Worm (Caenorhabditis elegans) whole organism, mixed stage, embryonic: Measurements from ENCODE around the gene srt-28.

Experiments
- M03D4.4 ChIP-seq: sonication (generic microtip); optimal IDR thresholded peaks from 2 replicates; lab custom pipeline; 2017; ENCODE audit warnings: mild to moderate bottlenecking, missing genetic modification characterization, missing compliant biosample characterization
- blmp-1 ChIP-seq: fragments of 150-350 bp; optimal IDR thresholded peaks from 2 replicates; lab custom pipeline; 2014; ENCODE audit warnings: missing biosample characterization, missing genetic modification characterization
- ceh-39 ChIP-seq: fragments of 150-350 bp; optimal IDR thresholded peaks from 2 replicates; lab custom pipeline; 2014; ENCODE audit warnings: missing biosample characterization, missing genetic modification characterization
- ceh-43 ChIP-seq: fragments of 200-800 bp; sonication (Bioruptor generic); optimal IDR thresholded peaks from 2 replicates; lab custom pipeline; 2018; ENCODE audit warnings: mild to moderate bottlenecking, missing genetic modification characterization, moderate library complexity, missing compliant biosample characterization
- ceh-83 ChIP-seq: fragments of 200-800 bp; sonication (Bioruptor generic); optimal IDR thresholded peaks from 2 replicates; lab custom pipeline; 2018; ENCODE audit warnings: mild to moderate bottlenecking, missing genetic modification characterization, missing compliant biosample characterization
- ces-1 ChIP-seq: fragments of 150-350 bp; optimal IDR thresholded peaks from 2 replicates; lab custom pipeline; 2014; ENCODE audit warnings: missing biosample characterization, missing genetic modification reagents, missing genetic modification characterization
- cnd-1 ChIP-seq: fragments of 200-800 bp; sonication (Bioruptor generic); optimal IDR thresholded peaks from 2 replicates; lab custom pipeline; 2018; ENCODE audit warnings: mild to moderate bottlenecking, missing genetic modification characterization, missing compliant biosample characterization
- drap-1 ChIP-seq: fragments of 200-800 bp; sonication (Bioruptor generic); optimal IDR thresholded peaks from 3 replicates; lab custom pipeline; 2018; ENCODE audit warnings: mild to moderate bottlenecking, missing genetic modification characterization, missing compliant biosample characterization
- elt-1 ChIP-seq: sonication (generic microtip); optimal IDR thresholded peaks from 2 replicates; lab custom pipeline; 2017; ENCODE audit warnings: missing genetic modification characterization, mild to moderate bottlenecking, missing compliant biosample characterization, antibody characterized with exemption, moderate library complexity, borderline replicate concordance; ENCODE audit not compliant: insufficient read depth
- elt-3 ChIP-seq: fragments of 150-350 bp; optimal IDR thresholded peaks from 2 replicates; lab custom pipeline; 2014; ENCODE audit warnings: missing biosample characterization, missing genetic modification characterization
- flh-1 ChIP-seq: fragments of 200-800 bp; sonication (Bioruptor generic); optimal IDR thresholded peaks from 2 replicates; lab custom pipeline; 2018; ENCODE audit warnings: mild to moderate bottlenecking, missing genetic modification characterization, moderate library complexity, missing compliant biosample characterization
- hlh-1 ChIP-seq: fragments of 150-350 bp; optimal IDR thresholded peaks from 2 replicates; lab custom pipeline; 2014; ENCODE audit warnings: missing biosample characterization, missing genetic modification reagents, missing genetic modification characterization
- lin-13 ChIP-seq: fragments of 150-350 bp; optimal IDR thresholded peaks from 2 replicates; lab custom pipeline; 2014; ENCODE audit warnings: missing biosample characterization, missing genetic modification characterization
- lin-32 ChIP-seq: fragments of 200-800 bp; sonication (Bioruptor generic); optimal IDR thresholded peaks from 2 replicates; lab custom pipeline; 2018; ENCODE audit warnings: mild to moderate bottlenecking, missing genetic modification characterization, missing compliant biosample characterization
- lsy-2 ChIP-seq: fragments of 150-350 bp; optimal IDR thresholded peaks from 2 replicates; lab custom pipeline; 2014; ENCODE audit warnings: missing biosample characterization, missing genetic modification characterization
- mab-5 ChIP-seq: fragments of 150-350 bp; optimal IDR thresholded peaks from 2 replicates; lab custom pipeline; 2014; ENCODE audit warnings: missing biosample characterization, missing genetic modification characterization
- mep-1 ChIP-seq: fragments of 150-350 bp; optimal IDR thresholded peaks from 2 replicates; lab custom pipeline; 2017; ENCODE audit warnings: missing biosample characterization, missing genetic modification reagents, missing genetic modification characterization, inconsistent platforms
- mls-2 ChIP-seq: sonication (generic microtip); optimal IDR thresholded peaks from 2 replicates; lab custom pipeline; 2016; ENCODE audit warnings: mild to moderate bottlenecking, missing genetic modification characterization, moderate library complexity, missing compliant biosample characterization
- nhr-12 ChIP-seq: fragments of 150-350 bp; optimal IDR thresholded peaks from 2 replicates; lab custom pipeline; 2014; ENCODE audit warnings: missing biosample characterization, missing genetic modification characterization
- nhr-2 ChIP-seq: fragments of 150-350 bp; optimal IDR thresholded peaks from 2 replicates; lab custom pipeline; 2014; ENCODE audit warnings: missing biosample characterization, missing genetic modification characterization
- nhr-237 ChIP-seq: fragments of 150-350 bp; optimal IDR thresholded peaks from 2 replicates; lab custom pipeline; 2014; ENCODE audit warnings: missing biosample characterization, missing genetic modification characterization
- nhr-76 ChIP-seq: sonication (generic microtip); optimal IDR thresholded peaks from 2 replicates; lab custom pipeline; 2017; ENCODE audit warnings: missing biosample characterization, missing genetic modification characterization
- pha-4 ChIP-seq: fragments of 150-350 bp; optimal IDR thresholded peaks from 2 replicates; lab custom pipeline; 2018; ENCODE audit warnings: missing biosample characterization, missing genetic modification reagents, missing genetic modification characterization
- sem-2 ChIP-seq: fragments of 200-800 bp; sonication (Bioruptor generic); optimal IDR thresholded peaks from 2 replicates; lab custom pipeline; 2018; ENCODE audit warnings: mild to moderate bottlenecking, missing genetic modification characterization, missing compliant biosample characterization
- tbx-8 ChIP-seq: fragments of 200-800 bp; sonication (Bioruptor generic); optimal IDR thresholded peaks from 2 replicates; lab custom pipeline; 2018; ENCODE audit warnings: mild to moderate bottlenecking, missing genetic modification characterization, moderate library complexity, missing compliant biosample characterization
- unc-120 ChIP-seq: sonication (generic microtip); optimal IDR thresholded peaks from 2 replicates; lab custom pipeline; 2017; ENCODE audit warnings: missing genetic modification characterization, missing compliant biosample characterization; ENCODE audit not compliant: poor library complexity, severe bottlenecking
- unc-39 ChIP-seq: fragments of 150-350 bp; optimal IDR thresholded peaks from 2 replicates; lab custom pipeline; 2014; ENCODE audit warnings: missing biosample characterization, missing genetic modification characterization
- unc-62 ChIP-seq: fragments of 150-350 bp; optimal IDR thresholded peaks from 2 replicates; lab custom pipeline; 2014; ENCODE audit warnings: missing biosample characterization, missing genetic modification reagents, missing genetic modification characterization
- zip-8 ChIP-seq: fragments of 150-350 bp; optimal IDR thresholded peaks from 2 replicates; lab custom pipeline; 2014; ENCODE audit warnings: missing biosample characterization, missing genetic modification characterization
- ztf-11 ChIP-seq: fragments of 150-350 bp; optimal IDR thresholded peaks from 2 replicates; lab custom pipeline; 2014; ENCODE audit warnings: missing biosample characterization, missing genetic modification characterization

srt-28 gene

ce11 chrV:2757226-2757893 is 43.9 kb upstream of the srt-28 start, which contains the start of gene srx-28:
Gene srx-28, minus strand, starts transcription at chrV:2757276.
- no peak for TF ChIP-seq pha-4 (tag; lab: Kevin White, UChicago)
- TF ChIP-seq blmp-1 (tag; lab: Kevin White, UChicago) = no peak
- TF ChIP-seq lin-32 (GFP tag; lab: Kevin White, UChicago) = no peak
- TF ChIP-seq ceh-83 (GFP tag; lab: Kevin White, UChicago) = no peak
- TF ChIP-seq nhr-76 = no peak
- TF ChIP-seq lin-13 (tag; lab: Kevin White, UChicago) = no peak
- TF ChIP-seq mep-1 (tag; lab: Kevin White, UChicago) = no peak
- TF ChIP-seq unc-62 (GFP tag; lab: Kevin White, UChicago) = no peak
- TF ChIP-seq ceh-43 = no peak
- TF ChIP-seq mab-5 (tag; lab: Kevin White, UChicago) = no peak
- TF ChIP-seq M03D4.4 (tag; lab: Kevin White, UChicago) = no peak
- no peak for TF ChIP-seq ceh-39 (tag; lab: Kevin White, UChicago)
- no peak for TF ChIP-seq tbx-8 (GFP tag; lab: Kevin White, UChicago)
- TF ChIP-seq unc-39 = no peak
- TF ChIP-seq nhr-12 (tag; lab: Kevin White, UChicago) = no peak
- TF ChIP-seq ztf-11 (tag; lab: Kevin White, UChicago) = no peak
- TF ChIP-seq, all 35 proteins: peak for 0

ce11 chrV:2753007-2753406 is 39.6 kb upstream of the srt-28 start, which contains the start of gene srx-26:
Gene srx-26, minus strand, starts transcription at chrV:2753107.
- no peak for TF ChIP-seq sem-2 (GFP tag; lab: Kevin White, UChicago)
- no peak for TF ChIP-seq pha-4 (tag; lab: Kevin White, UChicago)
- TF ChIP-seq zip-8 (tag; lab: Kevin White, UChicago) = no peak
- no peak for TF ChIP-seq nhr-12 (tag; lab: Kevin White, UChicago)
- TF ChIP-seq ces-1 = no peak
- no peak for TF ChIP-seq flh-1
- TF ChIP-seq elt-1 (tag; lab: Kevin White, UChicago) = no peak
- no peak for TF ChIP-seq mls-2
- no peak for TF ChIP-seq M03D4.4 (tag; lab: Kevin White, UChicago)
- no peak for TF ChIP-seq lin-32 (GFP tag; lab: Kevin White, UChicago)
- TF ChIP-seq drap-1 (GFP tag; lab: Kevin White, UChicago) = no peak
- TF ChIP-seq nhr-2 (tag; lab: Kevin White, UChicago) = no peak
- TF ChIP-seq unc-62 (GFP tag; lab: Kevin White, UChicago) = no peak
- no peak for TF ChIP-seq elt-3
- no peak for TF ChIP-seq cnd-1 (tag; lab: Kevin White, UChicago)
- TF ChIP-seq ceh-39 (tag; lab: Kevin White, UChicago) = no peak
- no peak for TF ChIP-seq hlh-1 (tag; lab: Kevin White, UChicago)
- no peak for TF ChIP-seq ceh-83 (GFP tag; lab: Kevin White, UChicago)
- TF ChIP-seq ceh-43 = no peak
- TF ChIP-seq lin-13 (tag; lab: Kevin White, UChicago) = no peak

ce11 chrV:2750006-2750405 is 36.6 kb upstream of the srt-28 start, which contains the start of gene srx-24:
Gene srx-24, minus strand, starts transcription at chrV:2750106.
- TF ChIP-seq nhr-2 (tag; lab: Kevin White, UChicago) (no peak), ztf-11 (tag; lab: Kevin White, UChicago) (no peak), lsy-2 (tag; lab: Kevin White, UChicago) (no peak), unc-62 (GFP tag; lab: Kevin White, UChicago) (no peak), unc-120 (tag; lab: Kevin White, UChicago) (no peak), mls-2 (no peak), hlh-1 (tag; lab: Kevin White, UChicago) (no peak), flh-1 (no peak), ces-1 (no peak), unc-39 (no peak), ceh-39 (tag; lab: Kevin White, UChicago) (no peak), nhr-237 (tag; lab: Kevin White, UChicago) (no peak), mab-5 (tag; lab: Kevin White, UChicago) (no peak), elt-3 (no peak), ceh-83 (GFP tag; lab: Kevin White, UChicago) (no peak)

- TF ChIP-seq blmp-1 (tag; lab: Kevin White, UChicago) (no peak), sem-2 (GFP tag; lab: Kevin White, UChicago) (no peak), unc-62 (GFP tag; lab: Kevin White, UChicago) (no peak), drap-1 (GFP tag; lab: Kevin White, UChicago) (no peak), lin-32 (GFP tag; lab: Kevin White, UChicago) (no peak)
These were observed 33.0 kb upstream of the srt-28 start for ce11 chrV:2746404-2746803.
